Fruit fly (Drosophila melanogaster): ENCODE data around the gene CG3106.
A peak's percentile ranks its signal among the peaks of the same experiment; 100 is the strongest.

CG3106 gene

DNA sequence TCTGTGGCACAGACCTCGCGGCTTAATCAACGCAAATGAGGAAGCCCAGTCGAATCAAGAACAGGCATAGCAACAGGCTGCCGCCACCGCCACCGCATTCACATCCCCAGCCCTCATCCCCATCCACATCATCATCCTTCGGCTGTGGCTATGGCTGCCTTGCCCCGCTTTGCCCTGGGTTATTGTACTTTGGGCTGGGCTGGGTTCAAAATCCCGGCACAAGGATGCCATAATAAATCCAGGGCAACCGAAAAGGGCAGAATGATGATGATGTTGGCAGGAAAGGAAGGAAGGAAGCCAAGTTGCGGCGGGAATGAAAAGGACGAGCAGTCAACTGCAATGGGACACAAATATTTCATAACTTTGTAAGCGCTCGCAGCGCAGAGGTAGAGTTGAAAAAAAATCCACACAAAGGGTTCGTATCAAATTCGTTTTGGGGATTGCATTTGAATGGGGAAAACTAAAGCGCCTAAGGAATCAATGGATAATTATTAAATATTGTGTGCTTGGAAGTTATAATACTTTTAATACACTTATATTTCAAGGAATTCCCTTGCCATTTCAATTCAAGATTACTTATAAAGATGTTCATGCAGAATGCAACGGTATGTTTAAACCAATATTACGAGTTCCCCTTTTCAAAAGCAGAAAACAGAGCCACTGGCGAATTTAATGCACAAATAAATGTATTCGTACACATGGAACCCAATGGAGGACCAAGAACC lies 6.6 kb downstream of the CG3106 start:
- TF ChIP-seq fd96Ca (GFP tag; IDR thresholded peaks at IDR 0.05) (no peak), CG34367 (tag; optimal IDR thresholded peaks at IDR 0.05) (peak; percentile 45), CG10348 (GFP tag; IDR thresholded peaks at IDR 0.05) (no peak), CG13204 (GFP tag; optimal IDR thresholded peaks at IDR 0.05) (no peak), Ets98B (GFP tag; IDR thresholded peaks at IDR 0.05) (no peak), CG4496 (GFP tag; IDR thresholded peaks at IDR 0.05) (no peak), Snoo (tag; optimal IDR thresholded peaks at IDR 0.05) (peak; percentile 32), CG32121 (GFP tag; IDR thresholded peaks at IDR 0.05) (no peak), CG12605 (GFP tag; IDR thresholded peaks at IDR 0.05) (no peak; the same call in 1 of the 2 replicates), CG17806 (tag; optimal IDR thresholded peaks at IDR 0.05) (peak; percentile 60), Pif1A (GFP tag; optimal IDR thresholded peaks at IDR 0.05) (peak; percentile 58), D1 (tag; optimal IDR thresholded peaks at IDR 0.05) (peak; percentile 30), Pif1B (GFP tag; optimal IDR thresholded peaks at IDR 0.05) (no peak), CG15710 (tag; optimal IDR thresholded peaks at IDR 0.05) (peak; percentile 76), CG14655 (GFP tag; optimal IDR thresholded peaks at IDR 0.05) (peak; percentile 34), CG9948 (tag; optimal IDR thresholded peaks at IDR 0.05) (peak; percentile 55), gl (tag; optimal IDR thresholded peaks at IDR 0.05) (no peak), rn (GFP tag; IDR thresholded peaks at IDR 0.05) (no peak), EcR (GFP tag; optimal IDR thresholded peaks at IDR 0.05) (peak; percentile 92), CG8301 (tag; optimal IDR thresholded peaks at IDR 0.05) (no peak), CG8159 (tag; optimal IDR thresholded peaks at IDR 0.05) (peak; percentile 81)

- TF ChIP-seq D1 (tag; optimal IDR thresholded peaks at IDR 0.05) (no peak), Pif1A (GFP tag; optimal IDR thresholded peaks at IDR 0.05) (no peak), CG8159 (tag; optimal IDR thresholded peaks at IDR 0.05) (peak; percentile 40), CG15710 (tag; optimal IDR thresholded peaks at IDR 0.05) (peak; percentile 44), rn (GFP tag; IDR thresholded peaks at IDR 0.05) (no peak), CG8301 (tag; optimal IDR thresholded peaks at IDR 0.05) (peak; percentile 76), CG14655 (GFP tag; optimal IDR thresholded peaks at IDR 0.05) (peak; percentile 86), gl (tag; optimal IDR thresholded peaks at IDR 0.05) (no peak), CG13204 (GFP tag; optimal IDR thresholded peaks at IDR 0.05) (no peak), fd96Ca (GFP tag; IDR thresholded peaks at IDR 0.05) (0 out of 3 replicates have a peak, but pooled peaks have one; percentile 18), CG17806 (tag; optimal IDR thresholded peaks at IDR 0.05) (peak; percentile 35), EcR (GFP tag; optimal IDR thresholded peaks at IDR 0.05) (peak; percentile 97), CG9948 (tag; optimal IDR thresholded peaks at IDR 0.05) (peak; percentile 62)
Observed at dm6 chrX:9653986-9654688, 8.6 kb downstream of the CG3106 start.

- no peak for TF ChIP-seq CG13204 (GFP tag; optimal IDR thresholded peaks at IDR 0.05)
- no peak for TF ChIP-seq CG10348 (GFP tag; IDR thresholded peaks at IDR 0.05)
- no peak for TF ChIP-seq gl (tag; optimal IDR thresholded peaks at IDR 0.05)
- TF ChIP-seq CG34367 (tag; optimal IDR thresholded peaks at IDR 0.05) = no peak
- no peak for TF ChIP-seq D1 (tag; optimal IDR thresholded peaks at IDR 0.05)
- TF ChIP-seq Pif1B (GFP tag; optimal IDR thresholded peaks at IDR 0.05) = no peak
- no peak for TF ChIP-seq CG32121 (GFP tag; IDR thresholded peaks at IDR 0.05)
- no peak for TF ChIP-seq CG12605 (GFP tag; IDR thresholded peaks at IDR 0.05)
- no peak for TF ChIP-seq rn (GFP tag; IDR thresholded peaks at IDR 0.05)
- TF ChIP-seq Snoo (tag; optimal IDR thresholded peaks at IDR 0.05) = no peak
- no peak for TF ChIP-seq fd96Ca (GFP tag; IDR thresholded peaks at IDR 0.05)
- no peak for TF ChIP-seq CG8159 (tag; optimal IDR thresholded peaks at IDR 0.05)
- peak; percentile 50 for TF ChIP-seq Pif1A (GFP tag; optimal IDR thresholded peaks at IDR 0.05)
- TF ChIP-seq CG14655 (GFP tag; optimal IDR thresholded peaks at IDR 0.05) = peak; percentile 65
- TF ChIP-seq CG8301 (tag; optimal IDR thresholded peaks at IDR 0.05) = peak; percentile 63
- no peak for TF ChIP-seq EcR (GFP tag; optimal IDR thresholded peaks at IDR 0.05)
- TF ChIP-seq CG17806 (tag; optimal IDR thresholded peaks at IDR 0.05) = no peak
- no peak for TF ChIP-seq CG15710 (tag; optimal IDR thresholded peaks at IDR 0.05)
- TF ChIP-seq CG9948 (tag; optimal IDR thresholded peaks at IDR 0.05) = no peak
- TF ChIP-seq CG4496 (GFP tag; IDR thresholded peaks at IDR 0.05) = peak; percentile 68; the same call in 2 of the 3 replicates
- peak; percentile 42; the same call in 1 of the 2 replicates for TF ChIP-seq Ets98B (GFP tag; IDR thresholded peaks at IDR 0.05)
Observed at dm6 chrX:9653242-9653641, 9.5 kb downstream of the CG3106 start.

dm6 chrX:9652006-9652405 lies 10.7 kb downstream of the CG3106 start:
- TF ChIP-seq CG34367 (tag; optimal IDR thresholded peaks at IDR 0.05) (peak; percentile 7), CG17806 (tag; optimal IDR thresholded peaks at IDR 0.05) (peak; percentile 46), Ets98B (GFP tag; IDR thresholded peaks at IDR 0.05) (0 out of 2 replicates have a peak, but pooled peaks have one; percentile 16), Snoo (tag; optimal IDR thresholded peaks at IDR 0.05) (peak; percentile 7), CG14655 (GFP tag; optimal IDR thresholded peaks at IDR 0.05) (peak; percentile 51), CG4496 (GFP tag; IDR thresholded peaks at IDR 0.05) (peak; percentile 50; the same call in 2 of the 3 replicates), CG8159 (tag; optimal IDR thresholded peaks at IDR 0.05) (peak; percentile 35), CG8301 (tag; optimal IDR thresholded peaks at IDR 0.05) (peak; percentile 17), EcR (GFP tag; optimal IDR thresholded peaks at IDR 0.05) (no peak), rn (GFP tag; IDR thresholded peaks at IDR 0.05) (no peak), gl (tag; optimal IDR thresholded peaks at IDR 0.05) (peak; percentile 1), Pif1B (GFP tag; optimal IDR thresholded peaks at IDR 0.05) (peak; percentile 9), Pif1A (GFP tag; optimal IDR thresholded peaks at IDR 0.05) (no peak), CG9948 (tag; optimal IDR thresholded peaks at IDR 0.05) (peak; percentile 29), fd96Ca (GFP tag; IDR thresholded peaks at IDR 0.05) (peak; percentile 41; the same call in 1 of the 3 replicates), CG15710 (tag; optimal IDR thresholded peaks at IDR 0.05) (peak; percentile 52), CG12605 (GFP tag; IDR thresholded peaks at IDR 0.05) (no peak)

All from whole organism, pupa.